Fruit fly (Drosophila melanogaster): ENCODE measurements around the gene GstD10.

DNA sequence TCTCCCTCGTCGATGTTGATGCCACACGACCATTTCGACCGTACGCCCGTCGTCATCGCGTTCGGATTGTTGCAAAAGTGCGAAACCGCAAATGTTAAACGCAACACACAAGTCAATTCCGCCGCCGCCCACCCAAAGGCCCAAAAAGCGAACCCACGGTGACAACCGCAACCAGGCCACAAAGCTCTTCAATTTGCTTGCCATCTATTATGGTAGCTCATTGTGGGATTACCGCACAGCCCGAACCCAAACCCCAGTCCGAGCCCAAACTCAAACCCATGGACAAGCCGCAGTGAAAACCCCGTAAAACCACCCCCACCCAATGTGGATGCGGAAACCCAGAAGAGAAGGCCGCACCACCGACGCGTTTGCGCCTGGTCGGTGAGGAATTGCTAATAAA lies 35.7 kb downstream of the GstD10 start:
- no peak for TF ChIP-seq OdsH (GFP tag; optimal IDR thresholded peaks at IDR 0.05)
- no peak for TF ChIP-seq usp (GFP tag; optimal IDR thresholded peaks at IDR 0.05)
- TF ChIP-seq fru (GFP tag; optimal IDR thresholded peaks at IDR 0.05) = no peak
- no peak for TF ChIP-seq sv (GFP tag; optimal IDR thresholded peaks at IDR 0.05)
- no peak for TF ChIP-seq dsf (GFP tag; optimal IDR thresholded peaks at IDR 0.05; ENCODE audit: borderline replicate concordance)
- TF ChIP-seq Dif (GFP tag; optimal IDR thresholded peaks at IDR 0.05; ENCODE audit: partially characterized antibody) = no peak
- no peak for TF ChIP-seq ey (GFP tag; optimal IDR thresholded peaks at IDR 0.05)
- no peak for TF ChIP-seq psq (GFP tag; optimal IDR thresholded peaks at IDR 0.05)
- no peak for TF ChIP-seq Rel (GFP tag; optimal IDR thresholded peaks at IDR 0.05)
- no peak for TF ChIP-seq Rel (tag; optimal IDR thresholded peaks at IDR 0.05)
